Worm (Caenorhabditis elegans): Measurements from ENCODE around the gene nhr-225.

DNA sequence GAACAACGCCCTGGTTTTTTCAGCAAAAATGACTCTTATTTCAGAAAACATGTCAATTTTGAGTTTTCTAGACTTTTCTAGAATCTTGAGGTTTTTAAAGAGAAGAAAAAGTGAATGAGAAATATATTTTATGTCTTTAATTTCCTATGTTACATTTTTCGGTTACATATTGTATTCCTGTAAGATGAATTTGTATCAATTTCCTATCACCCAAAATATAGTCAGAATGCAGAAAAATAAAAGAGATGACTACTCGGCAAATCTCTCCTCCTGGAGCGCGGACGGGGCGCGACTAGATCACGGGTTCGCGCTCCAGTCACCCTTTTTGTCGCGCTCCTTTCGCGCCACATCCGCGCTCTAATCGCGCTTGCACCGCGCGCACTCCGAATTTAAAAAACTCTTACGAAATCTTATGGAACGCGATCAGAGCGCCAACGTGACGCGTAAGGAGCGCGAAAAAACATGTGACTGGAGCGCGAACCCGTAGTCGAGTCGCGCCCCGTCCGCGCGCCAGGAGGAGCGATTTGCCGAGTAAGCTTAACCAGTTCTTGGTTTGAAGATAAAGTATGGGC lies 35.6 kb downstream of the nhr-225 start, which contains the start of gene str-253:
- TF ChIP-seq ceh-82 (tag; optimal IDR thresholded peaks at IDR 0.05) (no peak), nhr-90 (tag; optimal IDR thresholded peaks at IDR 0.05; ENCODE audit: poor library complexity) (no peak), mep-1 (tag; optimal IDR thresholded peaks at IDR 0.05) (no peak), ama-1 (optimal IDR thresholded peaks at IDR 0.05) (no peak), pqm-1 (tag; optimal IDR thresholded peaks at IDR 0.05) (no peak), ceh-8 (GFP tag; optimal IDR thresholded peaks at IDR 0.05) (no peak), lsy-2 (tag; optimal IDR thresholded peaks at IDR 0.05) (no peak), nhr-237 (tag; optimal IDR thresholded peaks at IDR 0.05) (no peak), pag-3 (tag; optimal IDR thresholded peaks at IDR 0.05; ENCODE audit: borderline replicate concordance, insufficient read depth) (no peak), nhr-20 (tag; optimal IDR thresholded peaks at IDR 0.05) (no peak), C34B4.2 (tag; optimal IDR thresholded peaks at IDR 0.05) (no peak), vab-15 (tag; optimal IDR thresholded peaks at IDR 0.05) (no peak)

All from whole organism, L1 larva.